Fruit fly (Drosophila melanogaster) whole organism, prepupa: Measurements from ENCODE around the gene Pde6.

Experiments used
- CG11902 ChIP-seq: fragments of 200-800 bp; sonication (Bioruptor generic); optimal IDR thresholded peaks from 3 replicates; lab custom pipeline; 2016; ENCODE audit warnings: missing biosample characterization, missing genetic modification characterization
- CG3032 ChIP-seq: fragments of 200-800 bp; optimal IDR thresholded peaks from 2 replicates; lab custom pipeline; 2019; ENCODE audit warnings: missing biosample characterization, mild to moderate bottlenecking, missing genetic modification characterization, moderate library complexity
- CG6163 ChIP-seq: fragments of 200-800 bp; sonication (Bioruptor generic); IDR thresholded peaks from 3 replicates; pipeline ENCODE4 v1.3.6; 2022; ENCODE audit warnings: missing biosample characterization, missing genetic modification characterization
- CG6854 ChIP-seq: fragments of 200-800 bp; sonication (Bioruptor generic); optimal IDR thresholded peaks from 2 replicates; lab custom pipeline; 2017; ENCODE audit warnings: missing biosample characterization, mild to moderate bottlenecking, missing genetic modification characterization
- Gug ChIP-seq: fragments of 200-800 bp; sonication (Bioruptor generic); IDR thresholded peaks from 2 replicates; pipeline ENCODE4 v1.3.6; 2022; ENCODE audit warnings: missing biosample characterization, missing genetic modification characterization
- Lpt ChIP-seq: fragments of 200-800 bp; sonication (Bioruptor generic); optimal IDR thresholded peaks from 3 replicates; lab custom pipeline; 2016; ENCODE audit warnings: missing biosample characterization, missing genetic modification characterization
- fd85E ChIP-seq: fragments of 200-800 bp; sonication (Bioruptor generic); optimal IDR thresholded peaks from 3 replicates; lab custom pipeline; 2016; ENCODE audit warnings: missing biosample characterization, missing genetic modification characterization
- spab ChIP-seq: fragments of 200-800 bp; sonication (Bioruptor generic); optimal IDR thresholded peaks from 2 replicates; lab custom pipeline; 2017; ENCODE audit warnings: missing biosample characterization, mild to moderate bottlenecking, missing genetic modification characterization, missing genetic modification reagents

DNA sequence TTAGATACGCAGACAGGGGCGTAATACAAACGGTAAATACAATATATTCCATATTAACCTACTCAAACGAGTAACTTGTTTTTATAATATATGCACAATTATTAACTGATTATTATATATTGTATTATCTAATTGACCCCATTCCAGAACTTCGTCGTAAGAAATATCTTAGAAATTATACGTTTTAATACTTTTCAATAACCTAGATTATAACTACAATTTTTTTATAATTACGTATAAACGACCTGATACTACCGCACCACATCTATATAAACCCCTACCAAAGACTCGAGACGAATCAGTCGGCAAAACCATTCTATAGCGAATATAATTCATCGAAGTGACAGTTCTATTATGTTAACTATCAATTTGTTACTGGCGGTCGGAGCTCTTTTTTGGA, 37.4 kb downstream of the Pde6 start, which contains the start of gene Cyp313a1:
- no peak for TF ChIP-seq CG6854 (GFP tag; lab: Kevin White, UChicago)
- TF ChIP-seq CG3032, result no peak
- TF ChIP-seq CG6163 (GFP tag; lab: Robert Waterston, UW), result no peak
- no peak for TF ChIP-seq Lpt
- TF ChIP-seq spab (GFP tag; lab: Kevin White, UChicago), result no peak
- no peak for TF ChIP-seq fd85E (GFP tag; lab: Kevin White, UChicago)
- TF ChIP-seq CG11902 (GFP tag; lab: Kevin White, UChicago), result no peak
- TF ChIP-seq Gug (GFP tag; lab: Robert Waterston, UW), result no peak
